Worm (Caenorhabditis elegans) whole organism, L4 larva: ENCODE data around the gene F55F10.3.

Source experiments
- F10B5.3 ChIP-seq: sonication (generic microtip); optimal IDR thresholded peaks from 2 replicates; lab custom pipeline; 2016; ENCODE audit warnings: mild to moderate bottlenecking, missing genetic modification characterization, missing compliant biosample characterization
- F44E2.7 ChIP-seq: fragments of 200-800 bp; sonication (Bioruptor generic); IDR thresholded peaks from 2 replicates; pipeline ENCODE4 v2.1.2; 2022; ENCODE audit warnings: missing genetic modification characterization, missing compliant biosample characterization
- T20F7.1 ChIP-seq: fragments of 200-800 bp; sonication (Bioruptor generic); optimal IDR thresholded peaks from 2 replicates; lab custom pipeline; 2018; ENCODE audit warnings: mild to moderate bottlenecking, missing genetic modification characterization, missing compliant biosample characterization
- Y105C5A.15 ChIP-seq: fragments of 200-800 bp; sonication (Bioruptor generic); IDR thresholded peaks from 2 replicates; pipeline ENCODE4 v1.3.6; 2022; ENCODE audit warnings: missing genetic modification characterization, missing compliant biosample characterization
- Y48G9A.11 ChIP-seq: fragments of 200-800 bp; sonication (Bioruptor generic); IDR thresholded peaks from 2 replicates; pipeline ENCODE4 v1.3.6; 2022; ENCODE audit warnings: missing genetic modification reagents, missing genetic modification characterization, missing compliant biosample characterization
- ZK337.2 ChIP-seq: fragments of 200-800 bp; sonication (Bioruptor generic); IDR thresholded peaks from 2 replicates; pipeline ENCODE4 v1.3.6; 2022; ENCODE audit warnings: missing genetic modification reagents, missing genetic modification characterization, missing compliant biosample characterization
- arid-1 ChIP-seq: fragments of 200-800 bp; sonication (Bioruptor generic); conservative IDR thresholded peaks from 2 replicates; pipeline ENCODE4 v1.3.6; 2022; ENCODE audit warnings: missing genetic modification reagents, missing genetic modification characterization, missing compliant biosample characterization
- ceh-32 ChIP-seq: sonication (generic microtip); optimal IDR thresholded peaks from 2 replicates; lab custom pipeline; 2016; ENCODE audit warnings: mild to moderate bottlenecking, missing genetic modification characterization, missing compliant biosample characterization; ENCODE audit not compliant: poor library complexity
- ceh-82 ChIP-seq: sonication (generic microtip); optimal IDR thresholded peaks from 2 replicates; lab custom pipeline; 2017; ENCODE audit warnings: missing biosample characterization, missing genetic modification characterization
- ces-1 ChIP-seq: fragments of 150-350 bp; sonication (generic microtip); optimal IDR thresholded peaks from 4 replicates; lab custom pipeline; 2014; ENCODE audit warnings: missing biosample characterization, missing genetic modification reagents, missing genetic modification characterization
- cey-2 ChIP-seq: sonication (generic microtip); optimal IDR thresholded peaks from 3 replicates; lab custom pipeline; 2017; ENCODE audit warnings: missing genetic modification characterization, mild to moderate bottlenecking, missing compliant biosample characterization, antibody characterized with exemption, borderline replicate concordance; ENCODE audit not compliant: insufficient read depth
- ctbp-1 ChIP-seq: fragments of 200-800 bp; sonication (Bioruptor generic); IDR thresholded peaks from 2 replicates; pipeline ENCODE4 v1.3.6; 2022; ENCODE audit warnings: missing genetic modification reagents, missing genetic modification characterization, missing compliant biosample characterization
- daf-12 ChIP-seq: fragments of 150-350 bp; optimal IDR thresholded peaks from 2 replicates; lab custom pipeline; 2014; ENCODE audit warnings: missing biosample characterization, missing genetic modification reagents, missing genetic modification characterization
- daf-8 ChIP-seq: fragments of 200-800 bp; sonication (Bioruptor generic); IDR thresholded peaks from 2 replicates; pipeline ENCODE4 v1.3.6; 2022; ENCODE audit warnings: missing genetic modification characterization, missing compliant biosample characterization
- dmd-8 ChIP-seq: fragments of 200-800 bp; sonication (Bioruptor generic); IDR thresholded peaks from 2 replicates; pipeline ENCODE4 v1.3.6; 2022; ENCODE audit warnings: missing genetic modification characterization, missing compliant biosample characterization
- dpl-1 ChIP-seq: fragments of 150-350 bp; optimal IDR thresholded peaks from 2 replicates; lab custom pipeline; 2014; ENCODE audit warnings: missing biosample characterization, missing genetic modification reagents, missing genetic modification characterization
- dve-1 ChIP-seq: sonication (generic microtip); optimal IDR thresholded peaks from 2 replicates; lab custom pipeline; 2017; ENCODE audit warnings: antibody characterized with exemption, mild to moderate bottlenecking, missing genetic modification characterization, missing compliant biosample characterization; ENCODE audit not compliant: insufficient read depth
- egl-27 ChIP-seq: sonication (generic microtip); optimal IDR thresholded peaks from 3 replicates; lab custom pipeline; 2017; ENCODE audit warnings: missing biosample characterization, missing genetic modification reagents, missing genetic modification characterization
- egl-43 ChIP-seq: fragments of 200-800 bp; sonication (Bioruptor generic); IDR thresholded peaks from 2 replicates; pipeline ENCODE4 v1.3.6; 2022; ENCODE audit warnings: missing genetic modification reagents, missing genetic modification characterization, missing compliant biosample characterization
- hlh-11 ChIP-seq: fragments of 200-800 bp; sonication (Bioruptor generic); optimal IDR thresholded peaks from 2 replicates; lab custom pipeline; 2018; ENCODE audit warnings: mild to moderate bottlenecking, missing genetic modification characterization, missing compliant biosample characterization
- hmg-1.1 ChIP-seq: fragments of 200-800 bp; sonication (Bioruptor generic); IDR thresholded peaks from 2 replicates; pipeline ENCODE4 v1.3.6; 2022; ENCODE audit warnings: missing genetic modification reagents, missing genetic modification characterization, missing compliant biosample characterization
- lin-1 ChIP-seq: fragments of 200-800 bp; sonication (Bioruptor generic); IDR thresholded peaks from 2 replicates; pipeline ENCODE4 v1.3.6; 2022; ENCODE audit warnings: missing genetic modification reagents, missing genetic modification characterization, missing compliant biosample characterization
- lin-15B ChIP-seq: fragments of 150-350 bp; sonication (generic microtip); optimal IDR thresholded peaks from 3 replicates; lab custom pipeline; 2014; ENCODE audit warnings: missing biosample characterization, missing genetic modification characterization
- lin-29 ChIP-seq: fragments of 200-800 bp; sonication (Bioruptor generic); IDR thresholded peaks from 2 replicates; pipeline ENCODE4 v1.3.6; 2022; ENCODE audit warnings: missing genetic modification reagents, missing genetic modification characterization, missing compliant biosample characterization
- lir-3 ChIP-seq: sonication (generic microtip); optimal IDR thresholded peaks from 2 replicates; lab custom pipeline; 2016; ENCODE audit warnings: mild to moderate bottlenecking, missing genetic modification characterization, missing compliant biosample characterization
- madf-5 ChIP-seq, 2 experiments: fragments of 200-800 bp; sonication (Bioruptor generic); IDR thresholded peaks; 2 replicates each; pipeline ENCODE4 v1.3.6; 2022; ENCODE audit warnings: missing compliant biosample characterization in 2 of 2, missing genetic modification characterization in 2 of 2
- madf-9 ChIP-seq: fragments of 200-800 bp; sonication (Bioruptor generic); conservative IDR thresholded peaks from 2 replicates; pipeline ENCODE4 v1.3.6; 2022; ENCODE audit warnings: missing genetic modification reagents, missing genetic modification characterization, missing compliant biosample characterization
- mdl-1 ChIP-seq, 2 experiments: fragments of 150-350 bp in 1 of 2; sonication (generic microtip) in 1 of 2; optimal IDR thresholded peaks; 2 replicates each; lab custom pipeline; 2014 to 2017; ENCODE audit warnings: missing biosample characterization in 2 of 2, missing genetic modification characterization in 2 of 2
- mxl-2 ChIP-seq: fragments of 200-800 bp; sonication (Bioruptor generic); conservative IDR thresholded peaks from 2 replicates; pipeline ENCODE4 v1.3.6; 2022; ENCODE audit warnings: missing genetic modification reagents, missing genetic modification characterization, missing compliant biosample characterization
- nhr-102 ChIP-seq: sonication (generic microtip); optimal IDR thresholded peaks from 2 replicates; lab custom pipeline; 2016; ENCODE audit warnings: mild to moderate bottlenecking, missing genetic modification characterization, moderate library complexity, missing compliant biosample characterization
- nhr-11 ChIP-seq: fragments of 150-350 bp; optimal IDR thresholded peaks from 2 replicates; lab custom pipeline; 2014; ENCODE audit warnings: missing biosample characterization, missing genetic modification characterization
- nhr-25 ChIP-seq: sonication (generic microtip); optimal IDR thresholded peaks from 2 replicates; lab custom pipeline; 2017; ENCODE audit warnings: missing genetic modification characterization, mild to moderate bottlenecking, missing compliant biosample characterization, antibody characterized with exemption, moderate library complexity, borderline replicate concordance; ENCODE audit not compliant: insufficient read depth
- nhr-41 ChIP-seq: fragments of 200-800 bp; sonication (Bioruptor generic); IDR thresholded peaks from 2 replicates; pipeline ENCODE4 v1.3.6; 2022; ENCODE audit warnings: missing genetic modification reagents, missing genetic modification characterization, missing compliant biosample characterization
- nhr-48 ChIP-seq: sonication (generic microtip); optimal IDR thresholded peaks from 2 replicates; lab custom pipeline; 2016; ENCODE audit warnings: mild to moderate bottlenecking, missing genetic modification characterization, missing compliant biosample characterization
- nhr-6 ChIP-seq: fragments of 150-350 bp; optimal IDR thresholded peaks from 2 replicates; lab custom pipeline; 2014; ENCODE audit warnings: missing biosample characterization, missing genetic modification characterization
- nhr-77 ChIP-seq: fragments of 150-350 bp; optimal IDR thresholded peaks from 2 replicates; lab custom pipeline; 2014; ENCODE audit warnings: missing biosample characterization, missing genetic modification characterization
- rbr-2 ChIP-seq: sonication (generic microtip); optimal IDR thresholded peaks from 2 replicates; lab custom pipeline; 2016; ENCODE audit warnings: missing genotype, missing genetic modification characterization, missing compliant biosample characterization
- saeg-2 ChIP-seq: fragments of 200-800 bp; sonication (Bioruptor generic); IDR thresholded peaks from 2 replicates; pipeline ENCODE4 v1.3.6; 2022; ENCODE audit warnings: missing genetic modification reagents, missing genetic modification characterization, missing compliant biosample characterization
- set-16 ChIP-seq: fragments of 200-800 bp; sonication (Bioruptor generic); IDR thresholded peaks from 2 replicates; pipeline ENCODE4 v1.3.6; 2022; ENCODE audit warnings: missing genetic modification reagents, missing genetic modification characterization, missing compliant biosample characterization
- snpc-4 ChIP-seq: fragments of 150-350 bp; optimal IDR thresholded peaks from 2 replicates; lab custom pipeline; 2014; ENCODE audit warnings: missing biosample characterization, missing genetic modification characterization
- spr-3 ChIP-seq: fragments of 200-800 bp; sonication (Bioruptor generic); optimal IDR thresholded peaks from 2 replicates; lab custom pipeline; 2018; ENCODE audit warnings: mild to moderate bottlenecking, missing genetic modification characterization, missing compliant biosample characterization
- tag-97 ChIP-seq: fragments of 200-800 bp; sonication (Bioruptor generic); IDR thresholded peaks from 2 replicates; pipeline ENCODE4 v1.3.6; 2022; ENCODE audit warnings: missing genetic modification characterization, missing compliant biosample characterization
- tra-1 ChIP-seq: fragments of 200-800 bp; sonication (Bioruptor generic); IDR thresholded peaks from 2 replicates; pipeline ENCODE4 v1.3.6; 2022; ENCODE audit warnings: missing genetic modification reagents, missing genetic modification characterization, missing compliant biosample characterization
- unc-39 ChIP-seq: sonication (generic microtip); optimal IDR thresholded peaks from 2 replicates; lab custom pipeline; 2017; ENCODE audit warnings: missing biosample characterization, missing genetic modification characterization
- unc-62 ChIP-seq, 3 experiments: fragments of 150-350 bp in 1 of 3; sonication (generic microtip); optimal IDR thresholded peaks in 2 of 3; peaks in 1 of 3; 1 replicate in 1 of 3; 2 replicates in 2 of 3; lab custom pipeline; 2014 to 2017; ENCODE audit warnings: missing biosample characterization in 3 of 3, missing genetic modification characterization in 3 of 3, missing genetic modification reagents in 3 of 3, missing genotype in 1 of 3
- zfp-2 ChIP-seq: sonication (generic microtip); optimal IDR thresholded peaks from 2 replicates; lab custom pipeline; 2016; ENCODE audit warnings: mild to moderate bottlenecking, missing genetic modification characterization, missing compliant biosample characterization
- zip-11 ChIP-seq: fragments of 200-800 bp; sonication (Bioruptor generic); IDR thresholded peaks from 2 replicates; pipeline ENCODE4 v1.3.6; 2022; ENCODE audit warnings: missing genetic modification characterization, missing compliant biosample characterization

F55F10.3 gene

ce11 chrIV:4406054-4406539 is 46.3 kb downstream of the F55F10.3 start (continued):
- peak; percentile 79 for TF ChIP-seq lin-1 (GFP tag; lab: Robert Waterston, UW)
- no peak for TF ChIP-seq nhr-77 (tag; lab: Kevin White, UChicago)
- TF ChIP-seq Y105C5A.15 (GFP tag; lab: Robert Waterston, UW) = no peak
- peak; percentile 61; the same call in 1 of the 2 replicates for TF ChIP-seq egl-43 (GFP tag; lab: Robert Waterston, UW)
- TF ChIP-seq ceh-82 (tag; lab: Kevin White, UChicago) = no peak
- peak; percentile 38 for TF ChIP-seq T20F7.1 (GFP tag; lab: Kevin White, UChicago)
- TF ChIP-seq lin-29 (GFP tag; lab: Robert Waterston, UW) = no peak
- TF ChIP-seq set-16 = peak; percentile 53
- peak; percentile 8 for TF ChIP-seq nhr-25 (tag; lab: Kevin White, UChicago)
- no peak for TF ChIP-seq spr-3 (GFP tag; lab: Kevin White, UChicago)
- TF ChIP-seq F44E2.7 (GFP tag; lab: Robert Waterston, UW) = no peak
- TF ChIP-seq lin-15B (tag; lab: Kevin White, UChicago) = no peak
- peak; percentile 44 for TF ChIP-seq nhr-6 (tag; lab: Kevin White, UChicago)
- no peak for TF ChIP-seq cey-2 (tag; lab: Kevin White, UChicago)
- peak; percentile 70 for TF ChIP-seq rbr-2 (tag; lab: Kevin White, UChicago)
- TF ChIP-seq saeg-2 (GFP tag; lab: Robert Waterston, UW) = 0 out of 2 replicates have a peak, but pooled peaks have one; percentile 24
- peak; percentile 32 to 58 for TF ChIP-seq mdl-1 (tag; optimal IDR thresholded peaks at IDR 0.05; lab: Kevin White, UChicago)
- no peak for TF ChIP-seq egl-27 (tag; lab: Kevin White, UChicago)

- TF ChIP-seq nhr-102 (tag; lab: Kevin White, UChicago) (no peak), unc-62 (GFP tag; optimal IDR thresholded peaks at IDR 0.05 in 1 of 2; lab: Kevin White, UChicago) (peak in 1 of 2 experiments; percentile 72), unc-62 (tag; optimal IDR thresholded peaks at IDR 0.05; lab: Kevin White, UChicago) (no peak), F10B5.3 (no peak), ces-1 (no peak), nhr-41 (GFP tag; lab: Robert Waterston, UW) (no peak), ZK337.2 (GFP tag; lab: Robert Waterston, UW) (no peak), dve-1 (tag; lab: Kevin White, UChicago) (peak; percentile 76), arid-1 (GFP tag; lab: Robert Waterston, UW) (0 out of 2 replicates have a peak, but pooled peaks have one; percentile 12), mdl-1 (tag; optimal IDR thresholded peaks at IDR 0.05; lab: Kevin White, UChicago) (peak in 1 of 2 experiments; percentile 42), unc-39 (no peak), zfp-2 (no peak), ctbp-1 (GFP tag; lab: Robert Waterston, UW) (no peak), egl-27 (tag; lab: Kevin White, UChicago) (no peak), tra-1 (GFP tag; lab: Robert Waterston, UW) (no peak), mxl-2 (GFP tag; lab: Robert Waterston, UW) (no peak), hlh-11 (peak; percentile 89), hmg-1.1 (GFP tag; lab: Robert Waterston, UW) (no peak), F44E2.7 (GFP tag; lab: Robert Waterston, UW) (no peak), dmd-8 (no peak), dpl-1 (GFP tag; lab: Kevin White, UChicago) (no peak), madf-5 (GFP tag; IDR thresholded peaks at IDR 0.05; lab: Robert Waterston, UW) (no peak), daf-8 (GFP tag; lab: Robert Waterston, UW) (no peak), saeg-2 (GFP tag; lab: Robert Waterston, UW) (no peak), madf-9 (GFP tag; lab: Robert Waterston, UW) (no peak), lir-3 (tag; lab: Kevin White, UChicago) (no peak), tag-97 (no peak), nhr-48 (tag; lab: Kevin White, UChicago) (peak; percentile 20), Y48G9A.11 (GFP tag; lab: Robert Waterston, UW) (no peak), snpc-4 (tag; lab: Kevin White, UChicago) (no peak), nhr-11 (tag; lab: Kevin White, UChicago) (peak; percentile 4), nhr-77 (tag; lab: Kevin White, UChicago) (peak; percentile 55), ceh-32 (no peak), daf-12 (no peak), zip-11 (GFP tag; lab: Robert Waterston, UW) (no peak)
These were observed 47.3 kb downstream of the F55F10.3 start for ce11 chrIV:4407055-4407461.
